Fruit fly (Drosophila melanogaster) S2 (cell line): ENCODE measurements around the gene CG18563.

Experiments used
- CG8478 ChIP-seq: fragments of >200 bp; optimal IDR thresholded peaks from 2 replicates; lab custom pipeline; 2018
- CTCF ChIP-seq, 2 experiments: fragments of >200 bp; optimal IDR thresholded peaks; 2 replicates each; lab custom pipeline; 2018

CG18563 gene

DNA sequence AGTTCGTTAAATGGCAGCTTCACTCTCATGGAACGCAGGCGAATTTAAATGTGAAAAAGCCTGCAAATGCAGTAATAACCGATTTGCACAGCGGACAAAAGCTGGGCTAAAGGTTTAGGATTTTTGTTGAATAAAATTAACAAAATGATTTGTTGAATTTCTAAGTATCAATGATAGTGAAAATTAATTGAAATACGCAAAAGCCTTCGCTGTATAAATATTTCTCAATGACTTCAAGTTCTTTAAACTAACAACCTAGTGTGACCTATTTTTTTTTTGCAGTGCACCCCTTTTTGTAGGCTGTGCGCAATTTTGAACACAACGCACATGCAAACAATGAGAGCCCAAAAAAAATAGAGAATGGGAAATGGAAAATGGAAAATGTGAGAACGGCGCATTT is 9.1 kb upstream of the CG18563 start:
- TF ChIP-seq CTCF (optimal IDR thresholded peaks at IDR 0.05; lab: Kevin White, UChicago) (no peak), CG8478 (lab: Kevin White, UChicago) (no peak)

DNA sequence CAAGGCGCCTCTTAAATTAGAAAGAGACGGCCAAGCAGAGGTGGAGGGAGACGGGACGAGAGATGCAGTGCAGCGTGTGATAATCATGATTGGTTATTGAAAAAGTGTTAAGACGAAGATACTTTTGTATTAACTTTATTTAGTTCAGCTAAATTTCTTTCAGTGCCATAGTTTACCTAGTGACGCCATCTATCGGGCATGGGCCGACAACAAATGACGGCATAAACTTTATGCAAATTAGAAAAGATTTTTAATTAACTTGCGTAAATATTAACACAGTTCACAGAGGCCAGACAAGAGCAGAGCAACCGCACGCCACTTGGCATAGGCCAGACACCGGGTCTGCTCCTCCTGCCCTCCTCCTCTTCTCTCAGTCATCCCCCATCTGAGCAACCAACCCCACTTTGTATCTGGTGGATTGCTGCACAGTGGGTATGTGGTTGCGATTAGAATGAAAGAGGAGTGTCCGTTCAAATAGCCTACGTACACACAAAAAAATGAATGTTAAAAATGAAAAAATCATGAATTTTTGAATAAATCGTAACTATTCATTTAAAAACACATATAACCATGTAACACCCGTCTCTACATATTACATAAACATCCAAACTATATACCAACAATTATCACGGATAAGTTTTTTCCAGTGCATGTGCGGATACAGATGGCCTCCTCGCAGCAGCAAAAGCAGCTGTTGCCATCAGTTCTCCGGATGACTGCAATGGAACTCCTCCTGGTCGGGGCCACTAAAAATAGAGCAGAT is 8.3 kb upstream of the CG18563 start:
- TF ChIP-seq CTCF (optimal IDR thresholded peaks at IDR 0.05; lab: Kevin White, UChicago) (peak; percentile 48 to 54), CG8478 (lab: Kevin White, UChicago) (no peak)

dm6 chr2L:17455823-17456222 is 2.0 kb downstream of the CG18563 start, which contains the start of gene SPH93:
TSS of gene SPH93 (minus strand) at chr2L:17455923.
- TF ChIP-seq CTCF (optimal IDR thresholded peaks at IDR 0.05; lab: Kevin White, UChicago) (no peak), CG8478 (lab: Kevin White, UChicago) (no peak)

DNA sequence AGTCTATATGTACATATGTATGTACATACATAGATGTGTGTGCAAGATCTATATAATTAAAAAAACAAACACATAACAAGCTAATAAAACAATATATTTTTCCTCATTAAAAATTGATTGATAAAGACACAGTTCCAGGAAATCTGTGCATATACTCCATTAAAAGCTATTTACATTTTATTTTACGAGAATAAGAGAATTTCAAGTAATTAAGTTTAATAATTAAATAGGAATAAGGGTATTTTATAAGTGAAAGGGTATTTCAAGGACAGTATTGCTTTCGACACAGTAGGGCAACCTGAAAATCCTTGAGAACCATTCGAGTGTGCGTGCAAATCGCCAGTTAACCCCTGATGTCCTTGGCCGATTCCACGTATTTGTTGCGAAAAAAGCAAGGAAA is 5.2 kb downstream of the CG18563 start, which contains the start of gene CG5050:
Gene CG5050, plus strand, starts transcription at position 301 of the 400 bp plus-strand sequence.
- TF ChIP-seq CTCF (optimal IDR thresholded peaks at IDR 0.05; lab: Kevin White, UChicago) (no peak), CG8478 (lab: Kevin White, UChicago) (no peak)

DNA sequence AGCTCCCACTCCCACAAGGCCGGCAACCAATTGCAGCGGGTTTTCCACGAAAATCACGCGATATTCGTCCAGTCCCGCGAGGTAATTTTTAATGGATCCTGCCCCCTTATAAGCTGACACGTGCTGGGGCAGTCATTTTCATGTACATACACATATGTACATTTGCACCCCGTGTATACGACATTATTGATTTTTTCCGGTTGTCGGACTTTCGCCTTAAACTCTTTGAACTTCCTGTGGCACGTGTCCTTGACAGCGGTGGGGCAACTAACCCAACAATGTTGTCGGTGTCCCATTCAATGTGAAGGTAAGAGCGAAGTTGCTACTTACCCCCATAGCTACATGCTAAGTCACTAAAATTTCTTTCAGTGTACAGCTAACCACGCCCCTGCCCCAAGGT is 5.8 kb downstream of the CG18563 start:
- TF ChIP-seq CTCF (optimal IDR thresholded peaks at IDR 0.05; lab: Kevin White, UChicago): no peak
- no peak for TF ChIP-seq CG8478 (lab: Kevin White, UChicago)

DNA sequence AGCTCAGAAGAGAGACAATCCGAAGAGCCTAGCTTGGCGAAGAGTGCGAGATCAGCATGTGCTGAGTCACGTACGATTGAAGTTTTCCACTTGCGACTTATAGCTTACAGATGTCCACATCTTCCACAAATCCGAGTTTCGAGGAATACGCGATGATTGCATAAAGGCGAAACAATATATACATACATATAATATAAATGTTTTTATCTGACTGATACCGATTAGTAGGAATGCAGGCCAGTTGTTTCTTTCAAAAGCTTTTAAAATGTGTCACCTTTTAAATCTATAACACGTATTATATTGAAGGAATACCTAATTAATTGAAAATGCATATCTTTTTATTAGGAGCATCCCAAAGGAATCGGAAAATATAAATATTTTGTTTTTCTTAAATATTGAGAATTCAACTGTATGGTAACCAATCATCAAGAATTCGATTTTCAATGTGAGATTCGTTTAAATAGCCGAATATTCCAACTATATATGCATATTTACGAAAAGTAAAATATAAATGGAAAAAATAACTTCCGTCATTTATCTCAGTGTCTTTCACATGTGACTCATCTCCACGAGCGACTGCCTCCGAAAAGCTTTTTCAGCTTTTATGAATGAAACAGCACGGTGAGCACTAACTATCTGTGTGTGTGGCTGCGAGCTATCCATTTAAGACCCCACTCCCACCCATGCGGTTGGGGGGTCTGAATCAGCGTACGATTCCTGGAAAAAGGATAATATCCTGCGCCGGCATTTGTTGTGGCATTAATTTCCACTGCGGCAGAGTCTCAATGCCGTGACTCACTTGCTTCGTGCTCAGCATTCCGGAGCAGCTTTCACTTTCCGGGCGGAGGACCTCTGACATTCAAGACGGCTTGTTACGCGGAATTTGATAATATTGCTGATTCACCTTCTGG is 7.1 kb downstream of the CG18563 start:
- TF ChIP-seq CTCF (optimal IDR thresholded peaks at IDR 0.05; lab: Kevin White, UChicago): no peak
- no peak for TF ChIP-seq CG8478 (lab: Kevin White, UChicago)

DNA sequence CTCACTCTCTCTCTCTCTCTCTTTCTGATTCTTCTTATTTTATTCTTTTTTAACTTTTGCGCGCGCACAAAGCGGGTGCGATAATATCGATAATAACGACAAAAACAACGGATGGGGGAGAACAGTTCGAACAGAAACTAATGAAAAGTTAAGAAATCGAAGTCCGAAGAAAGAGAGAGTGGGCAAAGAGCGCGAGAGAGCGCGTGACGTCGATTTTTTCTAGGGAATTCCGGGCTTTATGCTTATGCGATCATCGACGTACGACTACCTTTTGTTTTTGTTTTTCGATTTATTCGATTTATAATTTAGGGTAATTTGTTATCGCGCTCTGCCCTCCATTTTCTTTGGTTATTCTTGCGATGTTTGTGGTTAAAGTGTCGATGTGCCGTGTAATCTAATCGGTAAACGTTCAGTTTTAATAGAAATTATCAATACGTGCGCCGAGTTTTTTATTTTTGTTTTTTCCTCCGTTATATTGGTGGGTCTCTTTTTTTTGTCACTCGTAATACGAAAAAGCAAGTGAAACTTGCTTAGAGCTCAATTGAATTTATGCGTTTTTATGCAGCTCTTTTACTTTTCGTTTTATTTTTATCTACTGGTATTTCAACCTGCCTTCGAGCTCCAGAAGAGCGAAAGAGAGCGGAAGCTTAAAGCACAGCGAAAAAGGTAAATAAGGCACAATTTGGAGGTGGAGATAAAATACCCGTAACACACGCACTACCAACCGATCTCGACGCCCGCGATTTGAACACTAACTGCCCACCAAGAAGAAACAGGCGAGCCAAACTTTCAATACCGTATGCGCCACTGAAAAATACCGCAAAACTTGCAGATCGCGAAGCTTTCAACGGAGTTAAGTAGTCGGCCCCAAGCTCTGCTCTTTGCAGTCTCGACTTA is 8.0 kb downstream of the CG18563 start, which contains the start of gene dl:
Gene dl, minus strand, starts transcription at position 757 of the 897 bp plus-strand sequence.
- TF ChIP-seq CG8478 (lab: Kevin White, UChicago): no peak
- TF ChIP-seq CTCF (optimal IDR thresholded peaks at IDR 0.05; lab: Kevin White, UChicago): no peak

DNA sequence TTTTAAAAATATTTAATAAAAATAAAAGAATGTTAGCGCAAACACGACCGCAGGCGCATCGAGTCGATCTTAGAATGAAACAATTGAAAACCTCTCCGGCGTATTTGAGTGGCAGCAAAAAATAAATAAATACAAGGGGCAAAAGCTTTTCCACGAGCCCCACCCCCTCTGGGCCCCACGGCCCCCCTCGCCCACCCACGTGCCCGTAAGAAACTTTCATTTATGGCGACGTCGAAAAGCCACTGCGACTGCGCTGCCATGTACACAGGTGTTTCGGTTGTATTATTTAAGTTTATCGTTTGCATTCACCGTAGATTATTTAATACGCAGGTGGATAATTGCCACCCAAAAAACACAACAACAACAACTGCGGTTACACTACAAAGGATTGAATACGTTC is 9.4 kb downstream of the CG18563 start:
- TF ChIP-seq CG8478 (lab: Kevin White, UChicago): no peak
- TF ChIP-seq CTCF (optimal IDR thresholded peaks at IDR 0.05; lab: Kevin White, UChicago): no peak

- TF ChIP-seq CTCF (optimal IDR thresholded peaks at IDR 0.05; lab: Kevin White, UChicago): no peak
- no peak for TF ChIP-seq CG8478 (lab: Kevin White, UChicago)
These were observed 10.8 kb downstream of the CG18563 start for dm6 chr2L:17447071-17447470.

dm6 chr2L:17437594-17437993 is 20.2 kb downstream of the CG18563 start:
- TF ChIP-seq CG8478 (lab: Kevin White, UChicago): no peak
- no peak for TF ChIP-seq CTCF (optimal IDR thresholded peaks at IDR 0.05; lab: Kevin White, UChicago)

DNA sequence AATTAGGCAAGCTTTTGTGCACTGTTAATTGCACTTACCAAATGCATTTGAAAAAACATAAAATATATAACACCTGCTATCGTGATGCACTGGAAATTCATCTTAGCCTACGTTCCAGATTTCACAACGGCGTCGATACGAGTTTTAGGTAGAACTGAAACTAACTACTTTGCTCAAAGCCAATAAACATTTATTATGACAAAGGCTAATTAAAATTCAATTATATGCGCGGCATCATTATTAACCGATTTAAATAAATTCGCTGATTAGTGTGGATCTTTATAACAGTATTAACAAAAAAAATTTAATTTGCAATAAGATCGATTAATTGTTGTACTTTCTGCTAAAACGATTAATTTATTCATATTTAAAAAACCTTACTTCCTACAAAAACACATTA is 21.3 kb downstream of the CG18563 start, which contains the start of gene CG33928:
Gene CG33928, minus strand, starts transcription at position 101 of the 400 bp plus-strand sequence.
- no peak for TF ChIP-seq CG8478 (lab: Kevin White, UChicago)
- TF ChIP-seq CTCF (optimal IDR thresholded peaks at IDR 0.05; lab: Kevin White, UChicago): no peak

DNA sequence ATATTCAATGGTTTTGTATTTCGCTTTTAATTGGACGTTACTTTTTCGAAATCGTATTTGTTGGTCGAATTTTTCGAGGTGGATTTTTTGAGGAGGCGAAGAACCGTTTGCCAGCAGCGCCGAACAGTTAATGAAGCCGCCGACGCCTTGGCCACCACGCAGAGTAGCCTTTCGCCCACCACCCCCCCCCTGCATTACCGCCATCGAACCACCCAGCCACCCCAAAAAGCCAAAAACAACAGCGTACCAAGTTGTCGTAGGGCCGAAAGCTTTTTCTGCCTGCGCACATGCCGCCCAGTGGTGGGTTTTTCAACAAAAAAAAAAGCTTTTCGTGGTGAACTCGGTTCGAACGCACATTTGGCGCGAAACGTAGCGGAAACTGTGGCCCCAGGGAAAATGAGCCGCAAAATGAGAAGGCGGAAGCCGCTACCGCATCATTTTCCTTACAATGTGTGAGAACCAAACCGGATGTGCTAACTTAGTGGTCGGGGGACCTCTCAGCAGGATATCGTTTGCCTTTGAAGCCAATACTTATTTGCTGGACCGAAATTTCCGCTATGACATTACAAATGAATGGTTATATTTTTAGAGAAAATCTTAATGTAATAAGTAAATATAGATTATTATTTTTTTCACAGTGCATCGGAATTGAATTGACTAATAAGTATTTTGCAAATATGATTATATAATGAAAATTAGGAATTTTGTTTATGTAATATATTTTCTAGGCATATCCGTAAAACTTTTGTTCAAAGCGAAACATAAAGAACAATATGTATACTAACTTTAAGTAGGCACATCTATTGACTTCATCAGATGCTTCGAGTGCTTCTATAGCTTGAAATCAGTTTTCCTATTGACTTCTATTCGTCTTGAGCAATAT is 24.6 kb downstream of the CG18563 start, which contains the start of the genes Dif and CG5043:
Gene Dif, minus strand, starts transcription at position 132 of the 883 bp plus-strand sequence.
Gene CG5043, plus strand, starts transcription at position 833 of the 883 bp plus-strand sequence.
- TF ChIP-seq CTCF (optimal IDR thresholded peaks at IDR 0.05; lab: Kevin White, UChicago) (no peak), CG8478 (lab: Kevin White, UChicago) (no peak)

DNA sequence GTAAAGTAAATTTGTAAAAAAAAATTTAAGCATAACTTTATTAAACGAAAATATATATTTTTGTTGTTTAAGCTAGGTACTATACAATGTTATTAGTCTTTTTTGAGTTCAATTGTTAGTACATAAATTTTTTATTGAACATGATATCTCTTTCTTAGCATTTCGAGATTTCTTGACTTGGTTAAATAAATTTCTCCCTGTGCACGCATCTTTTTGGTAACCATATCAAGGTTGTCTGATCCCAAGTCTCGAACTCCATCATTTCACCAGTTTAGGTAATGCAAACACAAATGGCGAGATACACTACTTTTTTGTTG is 26.5 kb downstream of the CG18563 start:
- TF ChIP-seq CG8478 (lab: Kevin White, UChicago) (no peak), CTCF (optimal IDR thresholded peaks at IDR 0.05; lab: Kevin White, UChicago) (no peak)
